Fruit fly (Drosophila melanogaster): ENCODE measurements around the gene Pgant8.

Pgant8 gene

dm6 chr3L:15717519-15717918 is 33.8 kb downstream of the Pgant8 start, which contains the start of gene CG42570:
TSS of gene CG42570 (plus strand) at chr3L:15717819.
- no peak for TF ChIP-seq CG4496 (GFP tag; IDR thresholded peaks at IDR 0.05)
- TF ChIP-seq Ets98B (GFP tag; IDR thresholded peaks at IDR 0.05) = no peak
- no peak for TF ChIP-seq CG14655 (GFP tag; optimal IDR thresholded peaks at IDR 0.05)
- TF ChIP-seq gl (tag; optimal IDR thresholded peaks at IDR 0.05) = no peak
- TF ChIP-seq CG32121 (GFP tag; IDR thresholded peaks at IDR 0.05) = no peak
- no peak for TF ChIP-seq CG10348 (GFP tag; IDR thresholded peaks at IDR 0.05)
- TF ChIP-seq EcR (GFP tag; optimal IDR thresholded peaks at IDR 0.05) = no peak
- TF ChIP-seq fd96Ca (GFP tag; IDR thresholded peaks at IDR 0.05) = no peak
- no peak for TF ChIP-seq CG8159 (tag; optimal IDR thresholded peaks at IDR 0.05)
- TF ChIP-seq Pif1B (GFP tag; optimal IDR thresholded peaks at IDR 0.05) = no peak
- no peak for TF ChIP-seq CG12605 (GFP tag; IDR thresholded peaks at IDR 0.05)
- no peak for TF ChIP-seq D1 (tag; optimal IDR thresholded peaks at IDR 0.05)
- TF ChIP-seq CG34367 (tag; optimal IDR thresholded peaks at IDR 0.05) = no peak
- no peak for TF ChIP-seq CG15710 (tag; optimal IDR thresholded peaks at IDR 0.05)
- no peak for TF ChIP-seq rn (GFP tag; IDR thresholded peaks at IDR 0.05)
- TF ChIP-seq CG13204 (GFP tag; optimal IDR thresholded peaks at IDR 0.05) = no peak
- no peak for TF ChIP-seq CG17806 (tag; optimal IDR thresholded peaks at IDR 0.05)
- TF ChIP-seq CG9948 (tag; optimal IDR thresholded peaks at IDR 0.05) = no peak
- TF ChIP-seq Pif1A (GFP tag; optimal IDR thresholded peaks at IDR 0.05) = no peak
- no peak for TF ChIP-seq Snoo (tag; optimal IDR thresholded peaks at IDR 0.05)

- no peak for TF ChIP-seq gl (tag; optimal IDR thresholded peaks at IDR 0.05)
- no peak for TF ChIP-seq fd96Ca (GFP tag; IDR thresholded peaks at IDR 0.05)
- no peak for TF ChIP-seq CG12605 (GFP tag; IDR thresholded peaks at IDR 0.05)
Measured at dm6 chr3L:15720224-15720623, 36.6 kb downstream of the Pgant8 start.

dm6 chr3L:15720905-15721304 is 37.2 kb downstream of the Pgant8 start:
- no peak for TF ChIP-seq CG9948 (tag; optimal IDR thresholded peaks at IDR 0.05)
- TF ChIP-seq CG8301 (tag; optimal IDR thresholded peaks at IDR 0.05) = no peak
- TF ChIP-seq gl (tag; optimal IDR thresholded peaks at IDR 0.05) = no peak
- no peak for TF ChIP-seq CG10348 (GFP tag; IDR thresholded peaks at IDR 0.05)
- TF ChIP-seq CG32121 (GFP tag; IDR thresholded peaks at IDR 0.05) = no peak
- no peak for TF ChIP-seq CG12605 (GFP tag; IDR thresholded peaks at IDR 0.05)
- TF ChIP-seq fd96Ca (GFP tag; IDR thresholded peaks at IDR 0.05) = no peak
- TF ChIP-seq CG8159 (tag; optimal IDR thresholded peaks at IDR 0.05) = no peak
- TF ChIP-seq CG4496 (GFP tag; IDR thresholded peaks at IDR 0.05) = no peak
- no peak for TF ChIP-seq CG14655 (GFP tag; optimal IDR thresholded peaks at IDR 0.05)
- TF ChIP-seq rn (GFP tag; IDR thresholded peaks at IDR 0.05) = no peak
- TF ChIP-seq CG17806 (tag; optimal IDR thresholded peaks at IDR 0.05) = no peak
- no peak for TF ChIP-seq D1 (tag; optimal IDR thresholded peaks at IDR 0.05)
- TF ChIP-seq CG13204 (GFP tag; optimal IDR thresholded peaks at IDR 0.05) = no peak
- no peak for TF ChIP-seq Ets98B (GFP tag; IDR thresholded peaks at IDR 0.05)
- TF ChIP-seq CG34367 (tag; optimal IDR thresholded peaks at IDR 0.05) = no peak
- TF ChIP-seq EcR (GFP tag; optimal IDR thresholded peaks at IDR 0.05) = no peak
- no peak for TF ChIP-seq Snoo (tag; optimal IDR thresholded peaks at IDR 0.05)
- TF ChIP-seq CG15710 (tag; optimal IDR thresholded peaks at IDR 0.05) = no peak
- no peak for TF ChIP-seq Pif1B (GFP tag; optimal IDR thresholded peaks at IDR 0.05)

dm6 chr3L:15726799-15727198 is 43.1 kb downstream of the Pgant8 start:
- TF ChIP-seq Pif1A (GFP tag; optimal IDR thresholded peaks at IDR 0.05) (no peak), CG32121 (GFP tag; IDR thresholded peaks at IDR 0.05) (no peak), CG13204 (GFP tag; optimal IDR thresholded peaks at IDR 0.05) (no peak), CG15710 (tag; optimal IDR thresholded peaks at IDR 0.05) (no peak), CG4496 (GFP tag; IDR thresholded peaks at IDR 0.05) (no peak), CG14655 (GFP tag; optimal IDR thresholded peaks at IDR 0.05) (no peak), CG34367 (tag; optimal IDR thresholded peaks at IDR 0.05) (no peak), rn (GFP tag; IDR thresholded peaks at IDR 0.05) (no peak), CG8159 (tag; optimal IDR thresholded peaks at IDR 0.05) (no peak), CG12605 (GFP tag; IDR thresholded peaks at IDR 0.05) (no peak), Ets98B (GFP tag; IDR thresholded peaks at IDR 0.05) (no peak), EcR (GFP tag; optimal IDR thresholded peaks at IDR 0.05) (no peak), CG8301 (tag; optimal IDR thresholded peaks at IDR 0.05) (no peak), CG10348 (GFP tag; IDR thresholded peaks at IDR 0.05) (no peak), D1 (tag; optimal IDR thresholded peaks at IDR 0.05) (no peak), gl (tag; optimal IDR thresholded peaks at IDR 0.05) (no peak), fd96Ca (GFP tag; IDR thresholded peaks at IDR 0.05) (no peak), Pif1B (GFP tag; optimal IDR thresholded peaks at IDR 0.05) (no peak)

- TF ChIP-seq rn (GFP tag; IDR thresholded peaks at IDR 0.05) (no peak), CG10348 (GFP tag; IDR thresholded peaks at IDR 0.05) (no peak), gl (tag; optimal IDR thresholded peaks at IDR 0.05) (peak; percentile 12), CG14655 (GFP tag; optimal IDR thresholded peaks at IDR 0.05) (no peak), CG15710 (tag; optimal IDR thresholded peaks at IDR 0.05) (no peak), Pif1A (GFP tag; optimal IDR thresholded peaks at IDR 0.05) (no peak), Ets98B (GFP tag; IDR thresholded peaks at IDR 0.05) (0 out of 2 replicates have a peak, but pooled peaks have one; percentile 15), EcR (GFP tag; optimal IDR thresholded peaks at IDR 0.05) (peak; percentile 65), CG17806 (tag; optimal IDR thresholded peaks at IDR 0.05) (no peak), CG32121 (GFP tag; IDR thresholded peaks at IDR 0.05) (peak; percentile 39; the same call in 1 of the 2 replicates)
Measured at dm6 chr3L:15728195-15728594, 44.5 kb downstream of the Pgant8 start, which contains the start of gene comm. TSS of gene comm (minus strand) at chr3L:15728430.

dm6 chr3L:15729306-15730006 is 45.8 kb downstream of the Pgant8 start:
- no peak for TF ChIP-seq Pif1A (GFP tag; optimal IDR thresholded peaks at IDR 0.05)
- no peak for TF ChIP-seq CG4496 (GFP tag; IDR thresholded peaks at IDR 0.05)
- TF ChIP-seq CG34367 (tag; optimal IDR thresholded peaks at IDR 0.05) = no peak
- no peak for TF ChIP-seq CG32121 (GFP tag; IDR thresholded peaks at IDR 0.05)
- TF ChIP-seq CG8301 (tag; optimal IDR thresholded peaks at IDR 0.05) = no peak
- TF ChIP-seq CG12605 (GFP tag; IDR thresholded peaks at IDR 0.05) = no peak
- peak; percentile 37 for TF ChIP-seq D1 (tag; optimal IDR thresholded peaks at IDR 0.05)
- no peak for TF ChIP-seq gl (tag; optimal IDR thresholded peaks at IDR 0.05)
- TF ChIP-seq rn (GFP tag; IDR thresholded peaks at IDR 0.05) = no peak
- peak; percentile 2 for TF ChIP-seq Pif1B (GFP tag; optimal IDR thresholded peaks at IDR 0.05)
- TF ChIP-seq Ets98B (GFP tag; IDR thresholded peaks at IDR 0.05) = peak; percentile 53; the same call in 1 of the 2 replicates
- no peak for TF ChIP-seq Snoo (tag; optimal IDR thresholded peaks at IDR 0.05)
